Worm (Caenorhabditis elegans): ENCODE data around the gene K02E2.1.

K02E2.1 gene

DNA sequence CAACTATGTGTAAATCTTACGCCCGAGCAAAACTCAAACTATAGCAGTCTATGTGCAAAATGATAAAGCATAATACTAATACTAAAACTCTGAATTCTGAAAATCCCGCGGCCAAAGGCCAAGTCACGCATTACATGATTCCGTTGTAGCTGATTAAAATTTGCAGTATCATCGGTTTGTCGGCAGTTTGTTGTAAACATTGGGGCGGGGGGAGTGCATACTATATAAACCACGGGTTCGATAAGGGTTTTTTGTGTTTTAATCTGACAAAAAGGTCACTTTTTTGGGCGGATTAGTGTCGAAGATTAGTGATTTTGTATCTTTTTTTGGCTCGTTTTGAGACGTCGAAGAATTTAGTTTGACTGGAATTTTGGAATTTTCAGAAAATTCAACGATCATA, 23.2 kb downstream of the K02E2.1 start:
- TF ChIP-seq hnd-1 (tag; optimal IDR thresholded peaks at IDR 0.05) (no peak), tra-4 (tag; optimal IDR thresholded peaks at IDR 0.05) (no peak), flt-1 (GFP tag; IDR thresholded peaks at IDR 0.05) (no peak), tbx-11 (GFP tag; IDR thresholded peaks at IDR 0.05) (no peak), ets-7 (tag; optimal IDR thresholded peaks at IDR 0.05) (no peak), F13C5.2 (tag; optimal IDR thresholded peaks at IDR 0.05) (no peak), hmg-4 (GFP tag; optimal IDR thresholded peaks at IDR 0.05) (no peak), ceh-36 (tag; optimal IDR thresholded peaks at IDR 0.05) (no peak), B0310.2 (tag; optimal IDR thresholded peaks at IDR 0.05) (no peak), hmbx-1 (tag; optimal IDR thresholded peaks at IDR 0.05) (no peak), tbx-37 (GFP tag; conservative IDR thresholded peaks at IDR 0.05) (no peak), ama-1 (optimal IDR thresholded peaks at IDR 0.05) (no peak), sea-1 (GFP tag; conservative IDR thresholded peaks at IDR 0.05) (no peak), ceh-13 (GFP tag; optimal IDR thresholded peaks at IDR 0.05) (no peak)

DNA sequence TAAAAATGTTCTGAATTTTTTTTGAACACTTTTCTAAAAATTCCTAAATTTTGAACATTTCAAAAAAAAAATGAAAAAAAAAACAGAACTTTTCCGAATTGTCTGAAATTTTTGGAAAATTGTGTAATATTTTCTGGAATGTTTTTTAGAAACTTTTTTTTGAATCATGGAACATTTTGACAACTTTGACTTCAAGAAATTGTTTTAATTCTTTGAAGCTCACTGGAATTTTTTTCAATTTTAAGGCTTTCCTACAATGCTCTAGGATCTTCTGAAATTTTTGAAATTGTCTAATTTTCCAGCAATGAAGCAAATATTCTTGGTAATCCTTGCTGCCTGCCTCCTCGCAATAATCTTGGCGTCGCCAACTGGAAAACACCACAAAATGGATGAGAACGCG, 23.9 kb downstream of the K02E2.1 start, which contains the start of gene ins-35:
ins-35 (plus strand) TSS at position 301 of the 400 bp plus-strand sequence.
- TF ChIP-seq aly-1 (tag; optimal IDR thresholded peaks at IDR 0.05) (no peak), pes-1 (GFP tag; IDR thresholded peaks at IDR 0.05) (no peak), ceh-36 (tag; optimal IDR thresholded peaks at IDR 0.05) (no peak), scrt-1 (GFP tag; IDR thresholded peaks at IDR 0.05) (no peak), flt-1 (GFP tag; IDR thresholded peaks at IDR 0.05) (no peak), ama-1 (optimal IDR thresholded peaks at IDR 0.05) (no peak), tbx-11 (GFP tag; IDR thresholded peaks at IDR 0.05) (no peak), hmg-4 (GFP tag; optimal IDR thresholded peaks at IDR 0.05) (no peak), hmbx-1 (tag; optimal IDR thresholded peaks at IDR 0.05) (no peak), B0310.2 (tag; optimal IDR thresholded peaks at IDR 0.05) (no peak), tra-4 (tag; optimal IDR thresholded peaks at IDR 0.05) (no peak), ets-7 (tag; optimal IDR thresholded peaks at IDR 0.05) (no peak), tbx-37 (GFP tag; conservative IDR thresholded peaks at IDR 0.05) (no peak), sea-1 (GFP tag; conservative IDR thresholded peaks at IDR 0.05) (no peak), F13C5.2 (tag; optimal IDR thresholded peaks at IDR 0.05) (no peak), hnd-1 (tag; optimal IDR thresholded peaks at IDR 0.05) (no peak), ceh-13 (GFP tag; optimal IDR thresholded peaks at IDR 0.05) (no peak)

ce11 chrV:20376070-20376469, 24.8 kb downstream of the K02E2.1 start:
- TF ChIP-seq ama-1 (optimal IDR thresholded peaks at IDR 0.05): no peak
- TF ChIP-seq scrt-1 (GFP tag; IDR thresholded peaks at IDR 0.05): no peak
- TF ChIP-seq F13C5.2 (tag; optimal IDR thresholded peaks at IDR 0.05): no peak
- TF ChIP-seq flt-1 (GFP tag; IDR thresholded peaks at IDR 0.05): no peak
- no peak for TF ChIP-seq ceh-36 (tag; optimal IDR thresholded peaks at IDR 0.05)
- no peak for TF ChIP-seq B0310.2 (tag; optimal IDR thresholded peaks at IDR 0.05)
- no peak for TF ChIP-seq pes-1 (GFP tag; IDR thresholded peaks at IDR 0.05)
- no peak for TF ChIP-seq tbx-37 (GFP tag; conservative IDR thresholded peaks at IDR 0.05)
- TF ChIP-seq hmbx-1 (tag; optimal IDR thresholded peaks at IDR 0.05): no peak
- no peak for TF ChIP-seq tbx-11 (GFP tag; IDR thresholded peaks at IDR 0.05)
- TF ChIP-seq tra-4 (tag; optimal IDR thresholded peaks at IDR 0.05): no peak
- TF ChIP-seq ets-7 (tag; optimal IDR thresholded peaks at IDR 0.05): no peak
- no peak for TF ChIP-seq aly-1 (tag; optimal IDR thresholded peaks at IDR 0.05)
- TF ChIP-seq hnd-1 (tag; optimal IDR thresholded peaks at IDR 0.05): no peak
- no peak for TF ChIP-seq sea-1 (GFP tag; conservative IDR thresholded peaks at IDR 0.05)
- TF ChIP-seq hmg-4 (GFP tag; optimal IDR thresholded peaks at IDR 0.05): no peak
- no peak for TF ChIP-seq ceh-13 (GFP tag; optimal IDR thresholded peaks at IDR 0.05)

- TF ChIP-seq hmg-4 (GFP tag; optimal IDR thresholded peaks at IDR 0.05) (no peak), ceh-36 (tag; optimal IDR thresholded peaks at IDR 0.05) (no peak), F13C5.2 (tag; optimal IDR thresholded peaks at IDR 0.05) (peak; percentile 13)
These were observed 29.0 kb downstream of the K02E2.1 start, which contains the start of gene K02E2.6 for ce11 chrV:20380320-20380719. Gene K02E2.6, plus strand, starts transcription at chrV:20380561.

DNA sequence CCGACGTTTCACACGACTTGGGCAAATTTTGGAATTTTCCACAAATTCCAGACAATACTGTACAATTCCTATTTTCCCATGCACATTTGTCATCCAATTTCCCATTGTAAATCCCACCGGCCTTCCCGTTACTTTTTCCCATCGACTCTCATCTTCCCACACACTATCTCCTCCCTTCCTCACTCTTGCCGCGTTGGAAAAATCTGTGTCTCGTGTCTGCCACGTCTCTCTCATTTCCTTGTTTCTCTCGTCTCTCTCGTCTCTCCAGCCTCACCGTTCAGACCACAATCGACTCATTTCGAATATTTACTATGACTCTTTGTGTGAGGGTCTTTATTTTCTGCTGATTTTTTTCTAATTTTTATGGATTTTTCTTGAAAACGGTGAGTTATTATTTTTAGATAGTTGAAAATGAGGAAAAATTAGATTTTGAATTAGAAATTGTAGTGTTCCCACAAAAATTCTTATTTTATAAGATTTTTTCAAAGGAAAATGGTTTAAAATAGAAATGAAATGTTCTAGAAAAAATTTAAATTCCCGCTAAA, 31.8 kb downstream of the K02E2.1 start, which contains the start of gene K02E2.11:
K02E2.11 (plus strand) TSS at position 251 of the 545 bp plus-strand sequence.
- peak; percentile 3 for TF ChIP-seq hmg-4 (GFP tag; optimal IDR thresholded peaks at IDR 0.05)
- no peak for TF ChIP-seq sea-1 (GFP tag; conservative IDR thresholded peaks at IDR 0.05)
- no peak for TF ChIP-seq B0310.2 (tag; optimal IDR thresholded peaks at IDR 0.05)
- peak; percentile 69 for TF ChIP-seq F13C5.2 (tag; optimal IDR thresholded peaks at IDR 0.05)
- no peak for TF ChIP-seq hmbx-1 (tag; optimal IDR thresholded peaks at IDR 0.05)

- TF ChIP-seq tbx-37 (GFP tag; conservative IDR thresholded peaks at IDR 0.05) (no peak), ama-1 (optimal IDR thresholded peaks at IDR 0.05) (no peak), flt-1 (GFP tag; IDR thresholded peaks at IDR 0.05) (no peak), hnd-1 (tag; optimal IDR thresholded peaks at IDR 0.05) (no peak), sea-1 (GFP tag; conservative IDR thresholded peaks at IDR 0.05) (no peak), ets-7 (tag; optimal IDR thresholded peaks at IDR 0.05) (no peak), pes-1 (GFP tag; IDR thresholded peaks at IDR 0.05) (no peak), scrt-1 (GFP tag; IDR thresholded peaks at IDR 0.05) (no peak), F13C5.2 (tag; optimal IDR thresholded peaks at IDR 0.05) (no peak), hmbx-1 (tag; optimal IDR thresholded peaks at IDR 0.05) (no peak), ceh-13 (GFP tag; optimal IDR thresholded peaks at IDR 0.05) (no peak), aly-1 (tag; optimal IDR thresholded peaks at IDR 0.05) (no peak), hmg-4 (GFP tag; optimal IDR thresholded peaks at IDR 0.05) (no peak), tbx-11 (GFP tag; IDR thresholded peaks at IDR 0.05) (no peak), B0310.2 (tag; optimal IDR thresholded peaks at IDR 0.05) (no peak), tra-4 (tag; optimal IDR thresholded peaks at IDR 0.05) (no peak), ceh-36 (tag; optimal IDR thresholded peaks at IDR 0.05) (no peak)
These were observed 35.6 kb downstream of the K02E2.1 start, which contains the start of gene K02E2.7 for ce11 chrV:20386942-20387341. Gene K02E2.7, minus strand, starts transcription at chrV:20387042.

- TF ChIP-seq scrt-1 (GFP tag; IDR thresholded peaks at IDR 0.05) (no peak), ama-1 (optimal IDR thresholded peaks at IDR 0.05) (no peak), tbx-37 (GFP tag; conservative IDR thresholded peaks at IDR 0.05) (no peak), B0310.2 (tag; optimal IDR thresholded peaks at IDR 0.05) (no peak), hmg-4 (GFP tag; optimal IDR thresholded peaks at IDR 0.05) (no peak)
These were observed 36.1 kb downstream of the K02E2.1 start, which contains the start of gene F53H2.1 for ce11 chrV:20387415-20387814. Gene F53H2.1, plus strand, starts transcription at chrV:20387715.

All from whole organism, early embryonic.